Worm (Caenorhabditis elegans) whole organism, L1 larva: ENCODE results near the gene bre-3.
A peak's percentile ranks its signal among the peaks of the same experiment; 100 is the strongest.

ENCODE experiments used
- C34B4.2 ChIP-seq: sonication (generic microtip); optimal IDR thresholded peaks from 2 replicates; lab custom pipeline; 2017; ENCODE audit warnings: mild to moderate bottlenecking, missing genetic modification characterization, missing compliant biosample characterization
- F16B12.6 ChIP-seq: fragments of 150-350 bp; optimal IDR thresholded peaks from 2 replicates; lab custom pipeline; 2014; ENCODE audit warnings: missing biosample characterization, missing genetic modification characterization
- Y116A8C.19 ChIP-seq: sonication (generic microtip); optimal IDR thresholded peaks from 2 replicates; lab custom pipeline; 2016; ENCODE audit warnings: missing compliant biosample characterization, missing genetic modification characterization, borderline replicate concordance
- ama-1 ChIP-seq: fragments of 150-350 bp; optimal IDR thresholded peaks from 2 replicates; lab custom pipeline; 2014
- blmp-1 ChIP-seq: fragments of 150-350 bp; optimal IDR thresholded peaks from 2 replicates; lab custom pipeline; 2014; ENCODE audit warnings: missing biosample characterization, missing genetic modification characterization
- ceh-63 ChIP-seq: fragments of 200-800 bp; sonication (Bioruptor generic); optimal IDR thresholded peaks from 2 replicates; lab custom pipeline; 2018; ENCODE audit warnings: mild to moderate bottlenecking, missing genetic modification characterization, missing compliant biosample characterization
- ceh-8 ChIP-seq: fragments of 200-800 bp; sonication (Bioruptor generic); optimal IDR thresholded peaks from 2 replicates; lab custom pipeline; 2018; ENCODE audit warnings: mild to moderate bottlenecking, missing genetic modification characterization, moderate library complexity, missing compliant biosample characterization
- ceh-82 ChIP-seq, 3 experiments: fragments of 150-350 bp in 1 of 3; sonication (generic microtip) in 2 of 3; optimal IDR thresholded peaks; 2 replicates each; lab custom pipeline; 2014 to 2017; ENCODE audit warnings: missing biosample characterization in 3 of 3, missing genetic modification characterization in 3 of 3
- ceh-88 ChIP-seq: fragments of 200-800 bp; sonication (Bioruptor generic); IDR thresholded peaks from 2 replicates; pipeline ENCODE4 v1.3.6; 2022; ENCODE audit warnings: missing genetic modification characterization, missing compliant biosample characterization
- ceh-90 ChIP-seq: sonication (generic microtip); optimal IDR thresholded peaks from 2 replicates; lab custom pipeline; 2016; ENCODE audit warnings: missing genetic modification characterization, missing compliant biosample characterization
- ces-1 ChIP-seq: fragments of 150-350 bp; optimal IDR thresholded peaks from 2 replicates; lab custom pipeline; 2014; ENCODE audit warnings: missing biosample characterization, missing genetic modification reagents, missing genetic modification characterization
- dpl-1 ChIP-seq, 3 experiments: fragments of 150-350 bp in 2 of 3; sonication (generic microtip) in 1 of 3; optimal IDR thresholded peaks; 2 replicates each; lab custom pipeline; 2014 to 2017; ENCODE audit warnings: missing biosample characterization in 3 of 3, missing genetic modification characterization in 3 of 3, missing genetic modification reagents in 3 of 3
- efl-1 ChIP-seq, 4 experiments: fragments of 150-350 bp; optimal IDR thresholded peaks in 3 of 4; peaks in 1 of 4; 1 replicate in 1 of 4; 2 replicates in 3 of 4; lab custom pipeline; 2014; ENCODE audit warnings: missing biosample characterization in 2 of 4, missing genetic modification characterization in 2 of 4, missing genetic modification reagents in 2 of 4
- efl-3 ChIP-seq: fragments of 200-800 bp; sonication (Bioruptor generic); optimal IDR thresholded peaks from 2 replicates; lab custom pipeline; 2018; ENCODE audit warnings: mild to moderate bottlenecking, missing genetic modification characterization, missing compliant biosample characterization
- elt-2 ChIP-seq: sonication (generic microtip); optimal IDR thresholded peaks from 2 replicates; lab custom pipeline; 2016; ENCODE audit warnings: missing genetic modification characterization, mild to moderate bottlenecking, inconsistent platforms, missing compliant biosample characterization, missing genetic modification reagents
- elt-3 ChIP-seq, 6 experiments: fragments of 150-350 bp in 1 of 6; sonication (generic microtip); optimal IDR thresholded peaks; 2 replicates each; lab custom pipeline; 2017 to 2018; ENCODE audit warnings: missing biosample characterization in 6 of 6, missing genetic modification characterization in 6 of 6, inconsistent platforms in 1 of 6
- fos-1 ChIP-seq: fragments of 150-350 bp; optimal IDR thresholded peaks from 2 replicates; lab custom pipeline; 2014; ENCODE audit warnings: missing biosample characterization, missing genetic modification characterization
- hpl-2 ChIP-seq: fragments of 150-350 bp; optimal IDR thresholded peaks from 2 replicates; lab custom pipeline; 2014; ENCODE audit warnings: missing biosample characterization, missing genetic modification reagents, missing genetic modification characterization
- irx-1 ChIP-seq: sonication (generic microtip); optimal IDR thresholded peaks from 2 replicates; lab custom pipeline; 2016; ENCODE audit warnings: missing genetic modification characterization, missing compliant biosample characterization
- jun-1 ChIP-seq: fragments of 150-350 bp; optimal IDR thresholded peaks from 2 replicates; lab custom pipeline; 2014; ENCODE audit warnings: missing biosample characterization, missing genetic modification reagents, missing genetic modification characterization
- lin-13 ChIP-seq: fragments of 150-350 bp; optimal IDR thresholded peaks from 2 replicates; lab custom pipeline; 2014; ENCODE audit warnings: missing biosample characterization, missing genetic modification reagents, missing genetic modification characterization
- mab-9 ChIP-seq: fragments of 200-800 bp; sonication (Bioruptor generic); IDR thresholded peaks from 2 replicates; pipeline ENCODE4 v1.3.6; 2022; ENCODE audit warnings: missing genetic modification reagents, missing genetic modification characterization, missing compliant biosample characterization
- mdl-1 ChIP-seq, 2 experiments: fragments of 150-350 bp; optimal IDR thresholded peaks; 2 replicates each; lab custom pipeline; 2014 to 2017; ENCODE audit warnings: missing biosample characterization in 2 of 2, missing genetic modification characterization in 2 of 2, inconsistent platforms in 1 of 2
- mef-2 ChIP-seq: fragments of 150-350 bp; optimal IDR thresholded peaks from 2 replicates; lab custom pipeline; 2014; ENCODE audit warnings: missing biosample characterization, missing genetic modification characterization
- mep-1 ChIP-seq: fragments of 150-350 bp; optimal IDR thresholded peaks from 2 replicates; lab custom pipeline; 2014; ENCODE audit warnings: missing biosample characterization, missing genetic modification characterization
- nhr-11 ChIP-seq: fragments of 150-350 bp; optimal IDR thresholded peaks from 2 replicates; lab custom pipeline; 2014; ENCODE audit warnings: missing biosample characterization, missing genetic modification characterization
- nhr-12 ChIP-seq: sonication (generic microtip); optimal IDR thresholded peaks from 2 replicates; lab custom pipeline; 2017; ENCODE audit warnings: missing biosample characterization, missing genetic modification characterization
- nhr-19 ChIP-seq: fragments of 200-800 bp; sonication (Bioruptor generic); conservative IDR thresholded peaks from 2 replicates; pipeline ENCODE4 v1.3.6; 2022; ENCODE audit warnings: missing genetic modification characterization, missing compliant biosample characterization
- nhr-20 ChIP-seq: sonication (generic microtip); optimal IDR thresholded peaks from 2 replicates; lab custom pipeline; 2016; ENCODE audit warnings: mild to moderate bottlenecking, missing genetic modification characterization, missing compliant biosample characterization
- nhr-237 ChIP-seq: fragments of 150-350 bp; optimal IDR thresholded peaks from 2 replicates; lab custom pipeline; 2014; ENCODE audit warnings: missing biosample characterization, missing genetic modification characterization
- nhr-28 ChIP-seq: fragments of 150-350 bp; optimal IDR thresholded peaks from 2 replicates; lab custom pipeline; 2014; ENCODE audit warnings: missing biosample characterization, missing genetic modification characterization
- nhr-47 ChIP-seq: sonication (generic microtip); optimal IDR thresholded peaks from 2 replicates; lab custom pipeline; 2016; ENCODE audit warnings: mild to moderate bottlenecking, missing genetic modification characterization, moderate library complexity, missing compliant biosample characterization
- pax-3 ChIP-seq: fragments of 200-800 bp; sonication (Bioruptor generic); optimal IDR thresholded peaks from 2 replicates; lab custom pipeline; 2018; ENCODE audit warnings: mild to moderate bottlenecking, missing genetic modification characterization, moderate library complexity, missing compliant biosample characterization
- skn-1 ChIP-seq: fragments of 150-350 bp; optimal IDR thresholded peaks from 2 replicates; lab custom pipeline; 2014; ENCODE audit warnings: missing biosample characterization, missing genetic modification characterization
- swsn-7 ChIP-seq: sonication (generic microtip); optimal IDR thresholded peaks from 2 replicates; lab custom pipeline; 2016; ENCODE audit warnings: missing genetic modification characterization, missing compliant biosample characterization
- tlp-1 ChIP-seq: fragments of 150-350 bp; optimal IDR thresholded peaks from 2 replicates; lab custom pipeline; 2014; ENCODE audit warnings: missing biosample characterization, missing genetic modification characterization
- unc-130 ChIP-seq: fragments of 150-350 bp; optimal IDR thresholded peaks from 2 replicates; lab custom pipeline; 2017; ENCODE audit warnings: missing biosample characterization, missing genetic modification characterization, inconsistent platforms
- unc-30 ChIP-seq: sonication (generic microtip); optimal IDR thresholded peaks from 2 replicates; lab custom pipeline; 2017; ENCODE audit warnings: missing biosample characterization, missing genetic modification characterization
- unc-62 ChIP-seq: fragments of 150-350 bp; optimal IDR thresholded peaks from 2 replicates; lab custom pipeline; 2014; ENCODE audit warnings: missing biosample characterization, missing genetic modification reagents, missing genetic modification characterization
- zag-1 ChIP-seq: fragments of 150-350 bp; optimal IDR thresholded peaks from 2 replicates; lab custom pipeline; 2014; ENCODE audit warnings: missing biosample characterization, missing genetic modification characterization
- ztf-11 ChIP-seq, 2 experiments: sonication (generic microtip); optimal IDR thresholded peaks; 2 replicates each; lab custom pipeline; 2016 to 2017; ENCODE audit warnings: missing genetic modification characterization in 2 of 2, missing biosample characterization in 1 of 2, missing compliant biosample characterization in 1 of 2
- ztf-4 ChIP-seq: fragments of 150-350 bp; optimal IDR thresholded peaks from 2 replicates; lab custom pipeline; 2014; ENCODE audit warnings: missing biosample characterization, missing genetic modification characterization

Gene bre-3

DNA sequence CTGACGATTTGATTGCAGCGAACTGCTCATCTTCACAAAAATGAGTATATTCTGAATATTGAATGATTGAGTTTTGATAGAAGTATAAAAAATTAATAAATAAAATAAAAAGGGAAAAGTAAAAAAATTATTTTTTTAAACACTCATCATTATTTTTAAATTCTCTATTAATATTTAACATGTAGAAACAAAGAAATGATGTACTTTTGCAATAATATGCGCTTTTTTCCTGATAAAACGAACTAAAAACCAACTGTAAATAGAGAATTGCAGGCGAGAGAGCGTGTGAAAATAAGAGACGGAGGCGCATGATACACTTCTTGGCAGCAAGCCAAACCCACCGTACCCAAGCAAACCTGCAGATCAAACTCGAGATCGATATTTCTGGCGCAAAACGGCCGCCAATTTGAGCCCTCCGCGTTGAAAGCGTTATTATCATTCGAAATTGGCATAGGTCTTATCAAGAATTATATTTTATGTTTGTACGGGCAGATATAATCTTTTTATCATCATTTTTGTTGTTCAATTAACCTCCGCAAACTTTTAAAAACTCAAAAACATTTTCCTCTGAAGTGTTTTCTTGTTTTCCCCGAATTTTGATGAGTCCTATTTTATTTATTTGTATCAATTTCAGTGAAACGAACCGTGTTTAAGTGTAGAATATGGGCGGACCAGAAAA is 29.2 kb downstream of the bre-3 start, which contains the start of the genes rheb-1 and spk-1 (continued):
- TF ChIP-seq ces-1 (no peak), elt-3 (tag; optimal IDR thresholded peaks at IDR 0.05; lab: Kevin White, UChicago) (peak in 3 of 6 experiments; percentile 54 to 62 (median 59)), mdl-1 (tag; optimal IDR thresholded peaks at IDR 0.05; lab: Kevin White, UChicago) (peak in 1 of 2 experiments; percentile 68), blmp-1 (tag; lab: Kevin White, UChicago) (peak; percentile 69), ceh-88 (peak; percentile 69; the same call in 1 of the 2 replicates), efl-3 (GFP tag; lab: Kevin White, UChicago) (no peak), swsn-7 (tag; lab: Kevin White, UChicago) (peak; percentile 90), mab-9 (GFP tag; lab: Robert Waterston, UW) (peak; percentile 60), ceh-63 (GFP tag; lab: Kevin White, UChicago) (no peak), pax-3 (tag; lab: Kevin White, UChicago) (peak; percentile 82), skn-1 (tag; lab: Kevin White, UChicago) (peak; percentile 83), nhr-20 (peak; percentile 93), hpl-2 (GFP tag; lab: Kevin White, UChicago) (peak; percentile 55), efl-1 (optimal IDR thresholded peaks at IDR 0.05; lab: Kevin White, UChicago) (peak; percentile 83 to 84), efl-1 (GFP tag; optimal IDR thresholded peaks at IDR 0.05 in 1 of 2; lab: Kevin White, UChicago) (peak; percentile 69 to 97), nhr-237 (tag; lab: Kevin White, UChicago) (peak; percentile 61), nhr-19 (GFP tag; lab: Robert Waterston, UW) (peak; percentile 89), elt-2 (tag; lab: Kevin White, UChicago) (peak; percentile 97), nhr-28 (no peak), mep-1 (peak; percentile 93), Y116A8C.19 (tag; lab: Kevin White, UChicago) (no peak), dpl-1 (GFP tag; optimal IDR thresholded peaks at IDR 0.05; lab: Kevin White, UChicago) (peak; percentile 63 to 76 (median 75)), ceh-82 (tag; optimal IDR thresholded peaks at IDR 0.05; lab: Kevin White, UChicago) (peak; percentile 75 to 89 (median 75)), jun-1 (tag; lab: Kevin White, UChicago) (peak; percentile 86), ama-1 (lab: Kevin White, UChicago) (peak; percentile 48), F16B12.6 (tag; lab: Kevin White, UChicago) (peak; percentile 34), unc-62 (no peak), mef-2 (tag; lab: Kevin White, UChicago) (peak; percentile 79), nhr-47 (tag; lab: Kevin White, UChicago) (peak; percentile 90), zag-1 (tag; lab: Kevin White, UChicago) (no peak), irx-1 (tag; lab: Kevin White, UChicago) (peak; percentile 57), ceh-90 (tag; lab: Kevin White, UChicago) (no peak), ztf-11 (tag; optimal IDR thresholded peaks at IDR 0.05; lab: Kevin White, UChicago) (peak in 1 of 2 experiments; percentile 43)

DNA sequence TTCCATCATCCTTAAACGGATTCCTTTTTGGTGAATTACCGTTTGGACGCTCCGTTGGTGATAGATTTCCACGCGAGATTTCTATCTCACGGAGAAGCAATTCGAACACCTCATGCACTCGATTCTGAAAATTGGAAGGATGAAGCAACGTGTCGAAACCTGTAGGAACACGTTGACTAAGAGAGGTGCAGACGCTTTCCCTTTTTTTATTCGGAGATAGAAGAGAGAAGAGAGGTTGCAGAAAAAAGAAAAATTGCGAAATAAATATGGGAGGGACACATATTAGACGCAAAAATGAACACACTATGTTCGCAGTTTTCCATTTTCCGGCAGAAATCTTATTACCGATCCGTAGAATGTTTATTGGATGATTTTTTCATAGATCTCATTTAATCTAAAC is 30.5 kb downstream of the bre-3 start:
- peak; percentile 68 for TF ChIP-seq blmp-1 (tag; lab: Kevin White, UChicago)
- no peak for TF ChIP-seq nhr-11

DNA sequence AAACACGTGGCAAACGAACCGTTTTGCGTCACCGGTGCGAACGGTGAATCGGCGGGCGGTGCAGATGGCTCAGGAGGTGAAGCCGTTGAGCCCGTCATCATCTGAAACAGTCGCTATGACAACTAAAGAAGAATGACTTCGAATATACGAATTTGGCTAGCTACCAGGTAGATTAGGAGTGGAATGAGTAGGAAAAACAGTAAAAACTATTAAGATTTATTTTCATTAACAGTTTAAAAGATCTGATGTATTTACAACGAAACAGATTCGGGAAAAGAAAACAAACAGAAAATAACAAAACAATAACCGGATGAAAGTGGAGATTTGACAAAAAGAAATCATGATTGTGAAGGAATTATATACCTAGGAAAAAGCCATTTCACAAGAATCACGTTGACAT is 31.3 kb downstream of the bre-3 start, which contains the start of gene F54C8.7:
TSS of gene F54C8.7 (minus strand) at position 101 of the 400 bp plus-strand sequence.
- TF ChIP-seq zag-1 (tag; lab: Kevin White, UChicago) (no peak), ztf-4 (tag; lab: Kevin White, UChicago) (no peak), mdl-1 (tag; optimal IDR thresholded peaks at IDR 0.05; lab: Kevin White, UChicago) (no peak), F16B12.6 (tag; lab: Kevin White, UChicago) (no peak), C34B4.2 (tag; lab: Kevin White, UChicago) (no peak), lin-13 (GFP tag; lab: Kevin White, UChicago) (no peak), unc-30 (tag; lab: Kevin White, UChicago) (no peak), unc-130 (tag; lab: Kevin White, UChicago) (no peak), nhr-12 (no peak), ztf-11 (tag; optimal IDR thresholded peaks at IDR 0.05; lab: Kevin White, UChicago) (no peak), ceh-8 (no peak), fos-1 (tag; lab: Kevin White, UChicago) (no peak), skn-1 (tag; lab: Kevin White, UChicago) (no peak), tlp-1 (tag; lab: Kevin White, UChicago) (no peak)
